Fruit fly (Drosophila melanogaster): ENCODE results near the gene CG42846.

dm6 chr3L:205723-206284 is 25.6 kb downstream of the CG42846 start, which contains the start of the genes Gk1 and CG13876:
- TF ChIP-seq grau (tag; optimal IDR thresholded peaks at IDR 0.05) (peak; percentile 96), ken (GFP tag; IDR thresholded peaks at IDR 0.05) (peak; percentile 91), CG11723 (GFP tag; optimal IDR thresholded peaks at IDR 0.05) (no peak), CG11247 (GFP tag; IDR thresholded peaks at IDR 0.05) (peak; percentile 91), Pdp1 (GFP tag; optimal IDR thresholded peaks at IDR 0.05) (peak; percentile 48 to 81), B-H1 (GFP tag; IDR thresholded peaks at IDR 0.05) (peak; percentile 87), br (optimal IDR thresholded peaks at IDR 0.05) (no peak), pan (optimal IDR thresholded peaks at IDR 0.05) (no peak), pan (GFP tag; optimal IDR thresholded peaks at IDR 0.05 in 1 of 2, IDR thresholded peaks at IDR 0.05 in 1 of 2) (peak in 1 of 2 experiments; percentile 96)

Measured in whole organism, embryonic.